Fruit fly (Drosophila melanogaster) whole organism, prepupa: ENCODE results near the gene yellow-e3.

ENCODE experiments used
- CG1621 ChIP-seq: fragments of 200-800 bp; sonication (Bioruptor generic); optimal IDR thresholded peaks from 3 replicates; lab custom pipeline; 2018; ENCODE audit warnings: missing biosample characterization, mild to moderate bottlenecking, missing genetic modification characterization
- CG16779 ChIP-seq: fragments of 200-800 bp; sonication (Bioruptor generic); optimal IDR thresholded peaks from 3 replicates; lab custom pipeline; 2017; ENCODE audit warnings: missing biosample characterization, mild to moderate bottlenecking, missing genetic modification characterization
- CG6808 ChIP-seq: fragments of 200-800 bp; sonication (Bioruptor generic); optimal IDR thresholded peaks from 3 replicates; lab custom pipeline; 2017; ENCODE audit warnings: missing biosample characterization, missing genetic modification characterization, mild to moderate bottlenecking, moderate library complexity, missing genetic modification reagents
- CG8119 ChIP-seq: fragments of 200-800 bp; sonication (Bioruptor generic); IDR thresholded peaks from 3 replicates; pipeline ENCODE4 v1.3.6; 2022; ENCODE audit warnings: missing biosample characterization, missing genetic modification characterization
- Gug ChIP-seq: fragments of 200-800 bp; sonication (Bioruptor generic); IDR thresholded peaks from 2 replicates; pipeline ENCODE4 v1.3.6; 2022; ENCODE audit warnings: missing biosample characterization, missing genetic modification characterization
- Hr4 ChIP-seq: fragments of 200-800 bp; sonication (Bioruptor generic); optimal IDR thresholded peaks from 3 replicates; lab custom pipeline; 2016; ENCODE audit warnings: missing biosample characterization, missing genetic modification characterization
- achi ChIP-seq: fragments of 200-800 bp; sonication (Bioruptor generic); optimal IDR thresholded peaks from 3 replicates; lab custom pipeline; 2016; ENCODE audit warnings: missing biosample characterization, missing genetic modification characterization
- esn ChIP-seq: fragments of 200-800 bp; sonication (Bioruptor generic); optimal IDR thresholded peaks from 2 replicates; lab custom pipeline; 2016; ENCODE audit warnings: missing biosample characterization, mild to moderate bottlenecking, missing genetic modification characterization, moderate library complexity

DNA sequence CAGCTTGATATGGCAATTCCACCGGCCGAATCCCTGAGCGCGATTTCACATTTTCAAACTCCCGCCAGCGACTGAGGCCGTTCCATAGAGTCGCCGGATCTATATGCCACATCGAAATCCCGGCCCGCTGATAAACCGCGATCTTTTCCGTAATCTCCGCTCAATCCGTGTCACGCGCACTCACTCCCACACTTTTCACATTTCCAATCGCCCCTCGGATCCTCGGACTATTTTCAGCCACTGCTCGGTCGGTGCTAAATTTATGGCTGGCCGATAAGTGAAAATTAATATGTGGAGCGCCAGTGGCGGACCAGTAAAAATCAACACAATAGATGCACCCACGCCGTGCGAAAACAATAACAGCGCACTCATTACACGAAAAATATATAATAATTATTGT lies 11.7 kb downstream of the yellow-e3 start:
- TF ChIP-seq CG16779 (no peak), Gug (GFP tag; lab: Robert Waterston, UW) (no peak), achi (no peak), CG1621 (tag; lab: Kevin White, UChicago) (no peak), CG8119 (no peak), Hr4 (no peak), esn (no peak), CG6808 (GFP tag; lab: Kevin White, UChicago) (no peak)
